Fruit fly (Drosophila melanogaster) Kc167 (cell line): Measurements from ENCODE around the gene ea.

Experiments used
- insv ChIP-seq: fragments of >200 bp; optimal IDR thresholded peaks from 3 replicates; lab custom pipeline; 2018; ENCODE audit warnings: missing external identifiers
- psq ChIP-seq: fragments of >200 bp; optimal IDR thresholded peaks from 2 replicates; lab custom pipeline; 2017; ENCODE audit warnings: missing external identifiers
- ttk ChIP-seq: sonication (Bioruptor generic); optimal IDR thresholded peaks from 2 replicates; lab custom pipeline; 2017; ENCODE audit warnings: missing external identifiers

dm6 chr3R:15288802-15289201 lies 39.7 kb upstream of the ea start:
- TF ChIP-seq psq (lab: Kevin White, UChicago) (no peak), insv (lab: Kevin White, UChicago) (no peak), ttk (lab: Kevin White, UChicago) (no peak)
